Fruit fly (Drosophila melanogaster) whole organism: ENCODE data around the gene COX8.

Experiments used
- CG8478 ChIP-seq: fragments of >200 bp; optimal IDR thresholded peaks from 2 replicates; lab custom pipeline; 2018; ENCODE audit warnings: inconsistent platforms
- Dll ChIP-seq: fragments of >200 bp; optimal IDR thresholded peaks from 2 replicates; lab custom pipeline; 2017
- EcR ChIP-seq, 2 experiments: fragments of >200 bp; optimal IDR thresholded peaks; 2 replicates each; lab custom pipeline; 2017; ENCODE audit warnings: missing biosample characterization in 2 of 2, missing genetic modification characterization in 2 of 2, missing genetic modification reagents in 2 of 2
- pan ChIP-seq: fragments of >200 bp; optimal IDR thresholded peaks from 2 replicates; lab custom pipeline; 2017
- psq ChIP-seq: fragments of >200 bp; optimal IDR thresholded peaks from 2 replicates; lab custom pipeline; 2017
- usp ChIP-seq: fragments of >200 bp; optimal IDR thresholded peaks from 2 replicates; lab custom pipeline; 2017; ENCODE audit warnings: missing biosample characterization, missing genetic modification characterization, mixed read lengths

COX8 gene

DNA sequence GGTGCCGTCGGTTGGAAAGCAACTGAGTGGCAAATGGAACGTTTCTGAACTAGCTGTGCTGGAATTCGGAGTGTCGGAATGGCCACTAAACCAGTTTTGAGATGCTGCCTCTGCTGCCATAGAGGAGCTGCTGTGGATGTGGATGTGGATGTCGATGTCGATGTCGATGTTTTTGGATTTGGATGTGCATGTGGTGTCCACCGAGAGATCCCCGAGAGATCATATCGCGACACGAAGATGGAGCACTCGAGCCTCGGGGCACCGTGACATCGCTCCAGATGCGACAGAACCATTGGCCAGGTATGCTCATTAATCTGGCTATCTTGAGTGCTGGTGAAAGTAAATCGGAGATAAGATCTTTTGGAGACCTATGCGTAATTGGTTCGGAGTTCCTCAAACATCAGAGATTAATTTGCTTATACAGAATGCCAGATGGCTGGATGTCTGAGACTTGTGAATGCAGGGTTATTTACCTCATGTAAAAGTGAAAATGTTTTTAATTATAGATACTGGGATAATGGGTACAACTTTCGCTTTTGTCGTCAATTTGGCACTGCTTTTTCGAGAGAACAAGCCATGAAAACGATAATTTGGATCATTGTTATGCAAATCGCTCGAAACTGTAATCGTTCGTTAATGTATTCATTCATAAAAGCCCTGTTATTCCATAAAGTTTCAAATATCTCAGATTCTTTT lies 19.1 kb upstream of the COX8 start, which contains the start of gene CG7173:
CG7173 (minus strand) TSS at position 51 of the 696 bp plus-strand sequence.
- TF ChIP-seq psq: no peak
- no peak for TF ChIP-seq Dll (lab: Kevin White, UChicago)
- no peak for TF ChIP-seq usp (GFP tag; lab: Kevin White, UChicago)
- TF ChIP-seq EcR (GFP tag; optimal IDR thresholded peaks at IDR 0.05; lab: Kevin White, UChicago): no peak
- no peak for TF ChIP-seq CG8478 (lab: Kevin White, UChicago)
- TF ChIP-seq pan (lab: Kevin White, UChicago): no peak

DNA sequence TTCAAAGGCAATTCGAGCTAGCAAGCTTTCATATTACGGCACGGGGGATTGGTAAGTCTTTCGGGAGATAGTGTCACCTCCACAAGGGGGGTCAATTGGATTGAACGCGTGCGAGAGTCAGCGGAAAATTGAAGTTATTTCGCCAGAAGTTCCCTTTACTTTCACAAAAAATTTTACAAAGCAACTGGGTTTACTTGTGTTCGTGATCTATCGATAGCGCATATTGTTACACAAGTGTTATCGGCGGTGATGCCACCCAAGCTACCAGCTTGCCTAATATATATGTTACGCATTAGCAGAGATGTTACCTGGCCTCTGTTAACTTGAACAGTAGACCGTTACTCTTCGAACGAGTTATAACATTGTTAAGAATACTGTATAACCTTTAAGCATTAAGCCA lies 15.5 kb upstream of the COX8 start, which contains the start of gene Wnk:
Wnk (minus strand) TSS at position 177 of the 400 bp plus-strand sequence.
- TF ChIP-seq CG8478 (lab: Kevin White, UChicago) (no peak), psq (no peak), EcR (GFP tag; optimal IDR thresholded peaks at IDR 0.05; lab: Kevin White, UChicago) (no peak), usp (GFP tag; lab: Kevin White, UChicago) (no peak), Dll (lab: Kevin White, UChicago) (no peak)

DNA sequence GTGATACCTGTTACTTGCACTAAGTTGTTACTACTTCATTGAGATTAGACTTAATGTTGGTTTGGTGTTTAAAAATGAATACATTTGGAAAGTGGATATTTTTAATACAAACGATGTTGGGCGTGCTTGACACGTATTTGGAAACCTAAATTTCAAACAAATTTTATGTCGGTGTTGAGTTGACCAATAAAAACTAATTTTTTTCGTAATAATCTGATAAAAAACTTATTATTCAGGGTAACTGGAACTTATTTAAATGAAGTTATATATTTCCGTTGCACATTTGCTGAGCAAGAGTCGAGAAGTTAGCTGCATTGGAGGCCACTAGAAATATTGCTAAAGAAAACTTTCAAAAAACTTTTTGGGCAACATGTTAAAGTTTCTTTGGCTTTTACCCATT lies 2.8 kb upstream of the COX8 start, which contains the start of gene CG33290:
CG33290 (plus strand) TSS at position 301 of the 400 bp plus-strand sequence.
- TF ChIP-seq psq (no peak), pan (lab: Kevin White, UChicago) (no peak), Dll (lab: Kevin White, UChicago) (no peak), usp (GFP tag; lab: Kevin White, UChicago) (no peak), EcR (GFP tag; optimal IDR thresholded peaks at IDR 0.05; lab: Kevin White, UChicago) (no peak), CG8478 (lab: Kevin White, UChicago) (no peak)

dm6 chr3L:21538893-21539244 lies 378 bp downstream of the COX8 start:
- TF ChIP-seq Dll (lab: Kevin White, UChicago) (no peak), EcR (GFP tag; optimal IDR thresholded peaks at IDR 0.05; lab: Kevin White, UChicago) (no peak), pan (lab: Kevin White, UChicago) (no peak), psq (no peak), usp (GFP tag; lab: Kevin White, UChicago) (no peak)

DNA sequence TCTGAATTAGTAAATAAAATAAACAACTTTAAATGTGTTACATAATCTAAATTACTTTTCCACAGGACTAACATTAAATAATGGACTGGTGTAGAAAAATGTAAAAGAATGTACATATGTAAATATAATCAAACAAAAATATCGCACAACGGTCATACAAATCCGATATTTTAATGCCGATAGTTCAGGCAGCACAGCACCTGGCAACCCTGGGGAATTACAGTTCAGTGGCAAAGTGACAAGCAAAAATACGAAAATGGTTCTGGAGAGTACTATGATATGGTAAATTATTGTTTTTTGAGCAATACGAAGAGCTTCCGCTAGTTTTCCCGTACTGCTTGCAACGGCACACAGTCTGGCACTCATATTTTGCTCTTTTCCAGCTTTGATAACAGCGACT lies 2.4 kb downstream of the COX8 start, which contains the start of gene Rpn10:
Rpn10 (plus strand) TSS at position 144 of the 400 bp plus-strand sequence.
- no peak for TF ChIP-seq Dll (lab: Kevin White, UChicago)
- no peak for TF ChIP-seq psq
- no peak for TF ChIP-seq CG8478 (lab: Kevin White, UChicago)
- TF ChIP-seq usp (GFP tag; lab: Kevin White, UChicago): no peak
- TF ChIP-seq EcR (GFP tag; optimal IDR thresholded peaks at IDR 0.05; lab: Kevin White, UChicago): no peak
- TF ChIP-seq pan (lab: Kevin White, UChicago): no peak

dm6 chr3L:21534360-21534759 lies 4.9 kb downstream of the COX8 start, which contains the start of gene ppk5:
Gene ppk5, plus strand, starts transcription at chr3L:21534660.
- TF ChIP-seq CG8478 (lab: Kevin White, UChicago) (no peak), usp (GFP tag; lab: Kevin White, UChicago) (no peak), Dll (lab: Kevin White, UChicago) (no peak), EcR (GFP tag; optimal IDR thresholded peaks at IDR 0.05; lab: Kevin White, UChicago) (no peak), pan (lab: Kevin White, UChicago) (no peak), psq (no peak)

DNA sequence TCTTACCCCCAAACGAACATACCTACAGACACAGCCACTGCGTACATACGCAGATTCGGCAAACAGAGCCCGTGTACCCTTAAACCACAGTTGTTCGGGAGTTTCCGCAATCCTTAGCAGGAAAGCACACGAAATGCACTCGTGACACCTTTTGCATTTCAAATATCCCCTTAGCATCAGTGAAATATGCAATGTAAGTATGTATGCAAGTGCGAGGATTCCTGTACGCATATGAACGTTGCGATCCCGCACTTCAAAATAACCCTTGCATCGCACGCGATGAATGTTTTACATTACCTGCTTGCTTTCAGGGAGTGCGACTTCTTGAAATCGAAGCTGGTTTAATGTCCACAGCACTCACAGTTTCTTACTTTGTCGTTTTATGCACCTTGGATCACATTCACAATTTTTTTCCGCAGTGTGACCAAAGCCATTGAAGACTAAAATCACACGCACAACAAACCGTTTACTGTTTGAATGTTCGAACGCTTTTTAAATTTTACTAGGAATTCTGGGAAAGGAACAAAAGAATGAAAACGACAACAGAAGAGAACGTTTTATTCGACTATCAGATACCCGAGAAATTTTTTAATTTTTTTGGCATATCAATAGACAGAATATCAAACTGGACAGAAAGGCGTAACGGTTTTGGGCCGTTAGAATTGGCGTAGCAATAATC lies 5.8 kb downstream of the COX8 start, which contains the start of gene Mkrn1:
Mkrn1 (minus strand) TSS at position 444 of the 679 bp plus-strand sequence.
- TF ChIP-seq Dll (lab: Kevin White, UChicago) (no peak), psq (no peak), pan (lab: Kevin White, UChicago) (no peak), usp (GFP tag; lab: Kevin White, UChicago) (no peak), CG8478 (lab: Kevin White, UChicago) (no peak), EcR (GFP tag; optimal IDR thresholded peaks at IDR 0.05; lab: Kevin White, UChicago) (no peak)

DNA sequence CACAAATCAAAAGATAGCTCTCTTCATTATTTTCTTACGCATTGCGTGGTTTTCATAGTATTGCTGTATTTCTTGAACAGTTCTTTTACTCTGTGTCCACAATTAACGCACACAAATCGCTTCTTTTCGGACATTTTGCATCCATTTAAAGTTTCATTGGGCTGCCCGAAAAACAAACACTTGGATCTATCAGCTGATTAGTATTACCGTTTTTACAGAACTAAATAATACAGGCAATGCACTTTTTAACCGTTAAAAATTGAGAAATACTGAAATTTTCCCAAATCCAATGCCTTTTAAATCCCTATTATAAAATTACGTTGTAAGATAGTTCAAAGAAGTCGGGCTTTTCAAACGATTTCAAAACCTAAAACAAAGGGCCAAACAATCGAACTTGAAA lies 10.1 kb downstream of the COX8 start, which contains the start of gene Arv1:
Arv1 (minus strand) TSS at position 226 of the 400 bp plus-strand sequence.
- TF ChIP-seq EcR (GFP tag; optimal IDR thresholded peaks at IDR 0.05; lab: Kevin White, UChicago): no peak
- TF ChIP-seq usp (GFP tag; lab: Kevin White, UChicago): no peak
- TF ChIP-seq CG8478 (lab: Kevin White, UChicago): no peak
- TF ChIP-seq Dll (lab: Kevin White, UChicago): no peak
- no peak for TF ChIP-seq pan (lab: Kevin White, UChicago)
- TF ChIP-seq psq: no peak

DNA sequence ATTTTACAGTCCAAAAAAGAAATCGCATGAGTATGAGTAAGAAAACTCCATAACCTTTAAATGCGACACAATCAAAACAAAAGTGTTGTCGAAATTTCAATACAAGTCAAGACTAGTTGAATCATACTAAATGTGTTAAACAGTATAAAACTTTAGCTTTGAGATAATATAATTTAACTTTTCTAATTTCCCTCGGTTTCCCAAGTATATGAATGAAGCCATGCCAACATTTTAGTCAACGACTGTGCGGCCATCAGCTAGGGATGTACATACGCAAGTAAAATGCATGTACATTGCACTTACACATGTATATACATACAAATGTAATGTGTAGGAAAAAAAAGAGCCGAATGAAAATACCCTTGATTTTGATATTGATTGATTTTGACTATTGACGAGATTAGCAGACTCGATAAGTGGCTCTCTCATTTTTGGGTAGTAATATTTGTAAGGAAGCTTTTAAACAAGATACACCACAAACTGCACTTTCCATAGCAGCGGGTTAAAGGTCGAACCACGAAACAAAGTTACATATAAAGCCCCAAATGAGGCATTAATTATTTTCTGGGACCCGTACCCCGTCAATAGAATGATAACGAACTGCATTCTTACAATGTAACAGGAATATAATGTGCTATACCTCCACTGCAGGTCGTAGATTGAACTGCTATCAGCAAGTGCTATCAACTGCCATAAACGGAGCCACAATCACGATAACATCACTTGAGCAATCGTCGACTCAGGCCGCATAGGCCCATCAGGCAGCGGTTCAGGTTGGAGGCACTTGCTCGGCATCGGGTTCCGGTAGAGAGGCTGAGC lies 15.0 kb downstream of the COX8 start:
- no peak for TF ChIP-seq EcR (GFP tag; optimal IDR thresholded peaks at IDR 0.05; lab: Kevin White, UChicago)
- TF ChIP-seq CG8478 (lab: Kevin White, UChicago): no peak
- no peak for TF ChIP-seq pan (lab: Kevin White, UChicago)
- no peak for TF ChIP-seq psq
- no peak for TF ChIP-seq usp (GFP tag; lab: Kevin White, UChicago)
- TF ChIP-seq Dll (lab: Kevin White, UChicago): no peak

DNA sequence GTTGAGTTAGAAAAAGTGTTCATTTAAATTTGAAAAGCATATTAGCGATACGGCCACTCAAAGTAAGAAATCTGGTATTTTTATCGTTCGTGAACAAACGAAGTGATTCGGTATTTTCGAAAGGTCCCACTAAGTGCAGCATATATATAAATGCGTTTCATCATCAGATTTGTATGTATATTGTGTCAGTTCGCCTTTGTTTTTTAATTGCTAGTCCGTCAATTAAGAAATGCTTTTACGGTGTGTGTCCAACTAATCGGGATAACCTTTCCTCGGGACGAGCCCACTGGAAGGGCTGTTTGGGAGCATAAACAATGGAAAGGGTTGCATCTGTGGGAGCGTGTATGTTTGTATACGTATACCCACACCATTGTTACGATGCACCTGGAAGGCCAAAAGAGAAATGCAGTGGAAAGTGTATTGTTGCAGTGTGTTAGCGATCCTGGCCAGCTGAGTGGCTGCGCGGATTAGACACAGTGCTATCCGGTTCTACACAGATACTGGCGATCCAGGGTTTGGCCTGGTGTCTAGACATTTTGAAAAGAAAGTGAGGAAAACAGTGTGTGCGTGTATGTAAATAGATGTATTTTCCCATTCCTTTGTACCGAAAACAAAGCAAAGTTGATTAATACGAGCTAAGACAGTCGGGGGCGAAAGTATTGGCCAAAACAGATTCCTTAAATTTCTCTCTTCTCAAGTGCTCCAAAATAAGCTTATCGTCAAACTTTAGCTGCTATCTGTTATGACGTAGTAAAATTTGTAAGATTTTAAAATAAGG lies 16.0 kb downstream of the COX8 start, which contains the start of gene CG7611:
CG7611 (plus strand) TSS at position 128 of the 778 bp plus-strand sequence.
- no peak for TF ChIP-seq usp (GFP tag; lab: Kevin White, UChicago)
- no peak for TF ChIP-seq EcR (GFP tag; optimal IDR thresholded peaks at IDR 0.05; lab: Kevin White, UChicago)
- TF ChIP-seq psq: no peak
- TF ChIP-seq pan (lab: Kevin White, UChicago): no peak
- no peak for TF ChIP-seq CG8478 (lab: Kevin White, UChicago)
- no peak for TF ChIP-seq Dll (lab: Kevin White, UChicago)
